Worm (Caenorhabditis elegans): ENCODE measurements around the gene sri-63.

DNA sequence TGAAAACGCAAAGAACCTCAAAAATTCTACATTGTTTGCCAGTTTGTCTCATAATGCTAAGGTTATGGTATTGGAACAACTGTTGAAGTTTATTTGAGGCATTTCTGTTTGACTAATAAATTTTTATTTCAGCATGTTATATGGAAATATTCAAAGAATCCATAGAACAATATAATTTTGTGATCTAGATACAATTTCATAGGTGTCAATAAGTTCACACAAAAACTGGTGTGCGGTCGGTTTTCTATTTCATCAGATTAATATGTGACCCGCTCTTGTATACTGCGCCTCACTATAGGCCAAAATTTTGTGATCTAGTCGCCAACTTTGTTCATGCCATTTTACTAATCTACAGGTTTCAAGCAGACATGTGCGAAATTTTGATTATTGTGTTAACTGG, 12.3 kb downstream of the sri-63 start, which contains the start of gene btb-22:
- TF ChIP-seq dao-5 (tag; optimal IDR thresholded peaks at IDR 0.05) = no peak
- TF ChIP-seq him-1 (tag; optimal IDR thresholded peaks at IDR 0.05) = no peak
- TF ChIP-seq W03F9.2 (tag; optimal IDR thresholded peaks at IDR 0.05) = no peak

Measured in whole organism, L4/young adult.